Worm (Caenorhabditis elegans) whole organism, L3 larva: ENCODE results near the gene Y54H5A.2.
A peak's percentile ranks its signal among the peaks of the same experiment; 100 is the strongest.

ENCODE experiments used
- R02D3.7 ChIP-seq: fragments of 150-350 bp; optimal IDR thresholded peaks from 2 replicates; lab custom pipeline; 2014; ENCODE audit warnings: missing biosample characterization, missing genetic modification characterization
- ZK546.5 ChIP-seq: sonication (generic microtip); optimal IDR thresholded peaks from 2 replicates; lab custom pipeline; 2017; ENCODE audit warnings: missing biosample characterization, missing genetic modification characterization
- aly-2 ChIP-seq: fragments of 150-350 bp; optimal IDR thresholded peaks from 2 replicates; lab custom pipeline; 2014; ENCODE audit warnings: missing biosample characterization, missing genetic modification characterization
- ama-1 ChIP-seq: fragments of 150-350 bp; optimal IDR thresholded peaks from 2 replicates; lab custom pipeline; 2018
- ceh-16 ChIP-seq: sonication (generic microtip); optimal IDR thresholded peaks from 2 replicates; lab custom pipeline; 2017; ENCODE audit warnings: missing biosample characterization, missing genetic modification characterization
- ceh-9 ChIP-seq: sonication (generic microtip); optimal IDR thresholded peaks from 2 replicates; lab custom pipeline; 2018; ENCODE audit warnings: missing biosample characterization, missing genetic modification characterization
- daf-12 ChIP-seq: fragments of 150-350 bp; optimal IDR thresholded peaks from 2 replicates; lab custom pipeline; 2014; ENCODE audit warnings: missing biosample characterization, missing genetic modification reagents, missing genetic modification characterization
- egl-27 ChIP-seq: sonication (generic microtip); optimal IDR thresholded peaks from 4 replicates; lab custom pipeline; 2017; ENCODE audit warnings: missing biosample characterization, missing genetic modification reagents, missing genetic modification characterization
- egl-5 ChIP-seq: fragments of 150-350 bp; optimal IDR thresholded peaks from 2 replicates; lab custom pipeline; 2017; ENCODE audit warnings: missing biosample characterization, missing genetic modification reagents, missing genetic modification characterization, inconsistent platforms
- elt-1 ChIP-seq: fragments of 150-350 bp; optimal IDR thresholded peaks from 2 replicates; lab custom pipeline; 2014; ENCODE audit warnings: missing biosample characterization, missing genetic modification characterization
- elt-2 ChIP-seq: sonication (generic microtip); optimal IDR thresholded peaks from 2 replicates; lab custom pipeline; 2016; ENCODE audit warnings: missing genetic modification reagents, mild to moderate bottlenecking, missing genetic modification characterization, missing compliant biosample characterization
- fkh-10 ChIP-seq: sonication (generic microtip); optimal IDR thresholded peaks from 2 replicates; lab custom pipeline; 2017; ENCODE audit warnings: missing biosample characterization, missing genetic modification reagents, missing genetic modification characterization
- fkh-2 ChIP-seq: fragments of 150-350 bp; optimal IDR thresholded peaks from 2 replicates; lab custom pipeline; 2014; ENCODE audit warnings: missing biosample characterization, missing genetic modification reagents, missing genetic modification characterization
- fos-1 ChIP-seq: fragments of 150-350 bp; optimal IDR thresholded peaks from 2 replicates; lab custom pipeline; 2014; ENCODE audit warnings: missing biosample characterization, missing genetic modification characterization
- lin-15B ChIP-seq: fragments of 150-350 bp; optimal IDR thresholded peaks from 2 replicates; lab custom pipeline; 2014; ENCODE audit warnings: missing biosample characterization, missing genetic modification characterization
- lin-39 ChIP-seq: fragments of 150-350 bp; optimal IDR thresholded peaks from 2 replicates; lab custom pipeline; 2018; ENCODE audit warnings: missing biosample characterization, missing genetic modification reagents, missing genetic modification characterization
- mdl-1 ChIP-seq: fragments of 150-350 bp; optimal IDR thresholded peaks from 2 replicates; lab custom pipeline; 2014; ENCODE audit warnings: missing biosample characterization, missing genetic modification characterization
- nfya-1 ChIP-seq: sonication (generic microtip); optimal IDR thresholded peaks from 2 replicates; lab custom pipeline; 2017; ENCODE audit warnings: missing genetic modification characterization, mild to moderate bottlenecking, missing compliant biosample characterization, antibody characterized with exemption, moderate library complexity; ENCODE audit not compliant: insufficient read depth
- nhr-11 ChIP-seq: fragments of 150-350 bp; optimal IDR thresholded peaks from 2 replicates; lab custom pipeline; 2014; ENCODE audit warnings: missing biosample characterization, missing genetic modification characterization
- nhr-12 ChIP-seq: fragments of 150-350 bp; optimal IDR thresholded peaks from 2 replicates; lab custom pipeline; 2014; ENCODE audit warnings: missing biosample characterization, missing genetic modification characterization
- nhr-23 ChIP-seq: fragments of 150-350 bp; optimal IDR thresholded peaks from 2 replicates; lab custom pipeline; 2014; ENCODE audit warnings: missing biosample characterization, missing genetic modification reagents, missing genetic modification characterization
- nhr-237 ChIP-seq: fragments of 150-350 bp; optimal IDR thresholded peaks from 2 replicates; lab custom pipeline; 2014; ENCODE audit warnings: missing biosample characterization, missing genetic modification characterization
- nhr-25 ChIP-seq: sonication (generic microtip); optimal IDR thresholded peaks from 2 replicates; lab custom pipeline; 2017; ENCODE audit warnings: missing biosample characterization, missing genetic modification characterization
- nhr-28 ChIP-seq: fragments of 150-350 bp; optimal IDR thresholded peaks from 2 replicates; lab custom pipeline; 2014; ENCODE audit warnings: missing biosample characterization, missing genetic modification characterization
- nhr-43 ChIP-seq: sonication (generic microtip); optimal IDR thresholded peaks from 2 replicates; lab custom pipeline; 2016; ENCODE audit warnings: mild to moderate bottlenecking, missing genetic modification characterization, missing compliant biosample characterization; ENCODE audit not compliant: poor library complexity, severe bottlenecking
- nhr-67 ChIP-seq: fragments of 150-350 bp; optimal IDR thresholded peaks from 2 replicates; lab custom pipeline; 2014; ENCODE audit warnings: missing biosample characterization, missing genetic modification characterization
- nhr-76 ChIP-seq: fragments of 150-350 bp; sonication (generic microtip); optimal IDR thresholded peaks from 5 replicates; lab custom pipeline; 2014; ENCODE audit warnings: missing biosample characterization, missing genetic modification characterization
- nhr-77 ChIP-seq: fragments of 150-350 bp; optimal IDR thresholded peaks from 2 replicates; lab custom pipeline; 2014; ENCODE audit warnings: missing biosample characterization, missing genetic modification characterization
- pha-4 ChIP-seq: fragments of 150-350 bp; optimal IDR thresholded peaks from 2 replicates; lab custom pipeline; 2014; ENCODE audit warnings: missing biosample characterization, missing genetic modification reagents, missing genetic modification characterization
- pqm-1 ChIP-seq: fragments of 150-350 bp; optimal IDR thresholded peaks from 2 replicates; lab custom pipeline; 2017; ENCODE audit warnings: missing biosample characterization, missing genetic modification characterization, inconsistent platforms
- skn-1 ChIP-seq: fragments of 150-350 bp; optimal IDR thresholded peaks from 2 replicates; lab custom pipeline; 2014; ENCODE audit warnings: missing biosample characterization, missing genetic modification characterization
- tbx-2 ChIP-seq: sonication (generic microtip); optimal IDR thresholded peaks from 2 replicates; lab custom pipeline; 2016; ENCODE audit warnings: mild to moderate bottlenecking, missing genetic modification characterization, missing compliant biosample characterization
- unc-39 ChIP-seq: sonication (generic microtip); optimal IDR thresholded peaks from 4 replicates; lab custom pipeline; 2017; ENCODE audit warnings: missing biosample characterization, missing genetic modification characterization
- unc-62 ChIP-seq: fragments of 150-350 bp; sonication (generic microtip); optimal IDR thresholded peaks from 4 replicates; lab custom pipeline; 2014; ENCODE audit warnings: missing biosample characterization, missing genetic modification reagents, missing genetic modification characterization
- zag-1 ChIP-seq: fragments of 150-350 bp; optimal IDR thresholded peaks from 2 replicates; lab custom pipeline; 2014; ENCODE audit warnings: missing biosample characterization, missing genetic modification characterization

Y54H5A.2 gene

ce11 chrIII:5171945-5172344 lies 22.6 kb upstream of the Y54H5A.2 start, which contains the start of gene prp-19:
Gene prp-19 (minus strand): TSS chrIII:5172045.
- TF ChIP-seq skn-1, result no peak

ce11 chrIII:5169699-5170098 lies 20.3 kb upstream of the Y54H5A.2 start, which contains the start of gene ulp-1:
Gene ulp-1 (minus strand): TSS chrIII:5169799.
- no peak for TF ChIP-seq lin-39 (tag; lab: Kevin White, UChicago)
- TF ChIP-seq nhr-67, result no peak
- no peak for TF ChIP-seq fos-1 (tag; lab: Kevin White, UChicago)
- TF ChIP-seq nhr-77 (tag; lab: Kevin White, UChicago), result no peak
- no peak for TF ChIP-seq unc-39 (tag; lab: Kevin White, UChicago)
- TF ChIP-seq mdl-1, result no peak

- TF ChIP-seq ceh-9 (tag; lab: Kevin White, UChicago) (no peak), egl-27 (tag; lab: Kevin White, UChicago) (no peak), egl-5 (tag; lab: Kevin White, UChicago) (no peak), nhr-25 (peak; percentile 29), ceh-16 (tag; lab: Kevin White, UChicago) (no peak), elt-1 (no peak), nhr-11 (tag; lab: Kevin White, UChicago) (no peak), nhr-43 (tag; lab: Kevin White, UChicago) (peak; percentile 68), nhr-237 (tag; lab: Kevin White, UChicago) (no peak), elt-2 (tag; lab: Kevin White, UChicago) (no peak), lin-39 (tag; lab: Kevin White, UChicago) (no peak), nhr-76 (no peak), nhr-23 (no peak), nhr-12 (no peak), fkh-10 (GFP tag; lab: Kevin White, UChicago) (no peak), aly-2 (tag; lab: Kevin White, UChicago) (no peak)
These were observed 16.4 kb upstream of the Y54H5A.2 start for ce11 chrIII:5165745-5166144.

- TF ChIP-seq tbx-2 (tag; lab: Kevin White, UChicago) (no peak), lin-15B (tag; lab: Kevin White, UChicago) (no peak), nhr-28 (no peak), ceh-16 (tag; lab: Kevin White, UChicago) (no peak), zag-1 (no peak), nhr-67 (no peak), ceh-9 (tag; lab: Kevin White, UChicago) (no peak), skn-1 (no peak), nhr-237 (tag; lab: Kevin White, UChicago) (no peak), nhr-23 (no peak), R02D3.7 (tag; lab: Kevin White, UChicago) (no peak), unc-62 (GFP tag; lab: Kevin White, UChicago) (no peak), fkh-2 (tag; lab: Kevin White, UChicago) (no peak), fos-1 (tag; lab: Kevin White, UChicago) (no peak), egl-5 (tag; lab: Kevin White, UChicago) (no peak)
These were observed 15.8 kb upstream of the Y54H5A.2 start, which contains the start of gene T10F2.2 for ce11 chrIII:5165211-5165610. Gene T10F2.2 (minus strand): TSS chrIII:5165311.

- TF ChIP-seq unc-62 (GFP tag; lab: Kevin White, UChicago) (no peak), unc-39 (tag; lab: Kevin White, UChicago) (no peak), lin-15B (tag; lab: Kevin White, UChicago) (peak; percentile 37), pqm-1 (tag; lab: Kevin White, UChicago) (no peak), mdl-1 (no peak), pha-4 (tag; lab: Kevin White, UChicago) (peak; percentile 4), nhr-25 (peak; percentile 52), nhr-77 (tag; lab: Kevin White, UChicago) (no peak), ama-1 (lab: Kevin White, UChicago) (peak; percentile 75), nhr-43 (tag; lab: Kevin White, UChicago) (no peak), fkh-10 (GFP tag; lab: Kevin White, UChicago) (no peak), nfya-1 (peak; percentile 36), nhr-28 (no peak), daf-12 (tag; lab: Kevin White, UChicago) (no peak), ceh-16 (tag; lab: Kevin White, UChicago) (no peak), nhr-76 (no peak), tbx-2 (tag; lab: Kevin White, UChicago) (no peak), egl-5 (tag; lab: Kevin White, UChicago) (no peak), elt-1 (no peak), nhr-67 (no peak), ZK546.5 (tag; lab: Kevin White, UChicago) (no peak), nhr-11 (tag; lab: Kevin White, UChicago) (no peak)
These were observed 13.6 kb upstream of the Y54H5A.2 start, which contains the start of gene gars-1 for ce11 chrIII:5162820-5163631. Gene gars-1 (minus strand): TSS chrIII:5163627.
